Worm (Caenorhabditis elegans) whole organism, L1 larva: Measurements from ENCODE around the gene col-106.

ENCODE experiments used
- C04F5.9 ChIP-seq: sonication (generic microtip); optimal IDR thresholded peaks from 2 replicates; lab custom pipeline; 2016; ENCODE audit warnings: missing genetic modification characterization, missing compliant biosample characterization
- C16A3.4 ChIP-seq: fragments of 150-350 bp; optimal IDR thresholded peaks from 2 replicates; lab custom pipeline; 2014; ENCODE audit warnings: missing biosample characterization, missing genetic modification characterization
- C34B4.2 ChIP-seq: sonication (generic microtip); optimal IDR thresholded peaks from 2 replicates; lab custom pipeline; 2017; ENCODE audit warnings: mild to moderate bottlenecking, missing genetic modification characterization, missing compliant biosample characterization
- Y116A8C.19 ChIP-seq: sonication (generic microtip); optimal IDR thresholded peaks from 2 replicates; lab custom pipeline; 2016; ENCODE audit warnings: missing compliant biosample characterization, missing genetic modification characterization, borderline replicate concordance
- alr-1 ChIP-seq: fragments of 200-800 bp; sonication (Bioruptor generic); optimal IDR thresholded peaks from 2 replicates; lab custom pipeline; 2018; ENCODE audit warnings: borderline replicate concordance, mild to moderate bottlenecking, missing genetic modification characterization, missing compliant biosample characterization
- ama-1 ChIP-seq: fragments of 150-350 bp; optimal IDR thresholded peaks from 2 replicates; lab custom pipeline; 2014
- blmp-1 ChIP-seq: fragments of 150-350 bp; optimal IDR thresholded peaks from 2 replicates; lab custom pipeline; 2014; ENCODE audit warnings: missing biosample characterization, missing genetic modification characterization
- ceh-8 ChIP-seq: fragments of 200-800 bp; sonication (Bioruptor generic); optimal IDR thresholded peaks from 2 replicates; lab custom pipeline; 2018; ENCODE audit warnings: mild to moderate bottlenecking, missing genetic modification characterization, moderate library complexity, missing compliant biosample characterization
- ceh-88 ChIP-seq: fragments of 200-800 bp; sonication (Bioruptor generic); IDR thresholded peaks from 2 replicates; pipeline ENCODE4 v1.3.6; 2022; ENCODE audit warnings: missing genetic modification characterization, missing compliant biosample characterization
- ceh-90 ChIP-seq: sonication (generic microtip); optimal IDR thresholded peaks from 2 replicates; lab custom pipeline; 2016; ENCODE audit warnings: missing genetic modification characterization, missing compliant biosample characterization
- dsc-1 ChIP-seq: sonication (generic microtip); optimal IDR thresholded peaks from 2 replicates; lab custom pipeline; 2016; ENCODE audit warnings: mild to moderate bottlenecking, missing genetic modification characterization, missing compliant biosample characterization
- efl-1 ChIP-seq, 4 experiments: fragments of 150-350 bp; optimal IDR thresholded peaks in 3 of 4; peaks in 1 of 4; 1 replicate in 1 of 4; 2 replicates in 3 of 4; lab custom pipeline; 2014; ENCODE audit warnings: missing biosample characterization in 2 of 4, missing genetic modification characterization in 2 of 4, missing genetic modification reagents in 2 of 4
- efl-3 ChIP-seq: fragments of 200-800 bp; sonication (Bioruptor generic); optimal IDR thresholded peaks from 2 replicates; lab custom pipeline; 2018; ENCODE audit warnings: mild to moderate bottlenecking, missing genetic modification characterization, missing compliant biosample characterization
- egl-13 ChIP-seq: sonication (generic microtip); optimal IDR thresholded peaks from 2 replicates; lab custom pipeline; 2016; ENCODE audit warnings: missing genotype, missing genetic modification reagents, missing genetic modification characterization, missing compliant biosample characterization
- egl-27 ChIP-seq, 2 experiments: fragments of 150-350 bp in 1 of 2; sonication (generic microtip); optimal IDR thresholded peaks; 3 replicates each; lab custom pipeline; 2017 to 2018; ENCODE audit warnings: missing biosample characterization in 2 of 2, missing genetic modification characterization in 2 of 2, missing genetic modification reagents in 2 of 2
- elt-3 ChIP-seq, 6 experiments: fragments of 150-350 bp in 1 of 6; sonication (generic microtip); optimal IDR thresholded peaks; 2 replicates each; lab custom pipeline; 2017 to 2018; ENCODE audit warnings: missing biosample characterization in 6 of 6, missing genetic modification characterization in 6 of 6, inconsistent platforms in 1 of 6
- fkh-8 ChIP-seq: sonication (generic microtip); optimal IDR thresholded peaks from 2 replicates; lab custom pipeline; 2016; ENCODE audit warnings: mild to moderate bottlenecking, missing genetic modification characterization, missing compliant biosample characterization
- fos-1 ChIP-seq: fragments of 150-350 bp; optimal IDR thresholded peaks from 2 replicates; lab custom pipeline; 2014; ENCODE audit warnings: missing biosample characterization, missing genetic modification characterization
- grh-1 ChIP-seq: fragments of 200-800 bp; sonication (Bioruptor generic); IDR thresholded peaks from 2 replicates; pipeline ENCODE4 v1.3.6; 2022; ENCODE audit warnings: missing genetic modification reagents, missing genetic modification characterization, missing compliant biosample characterization
- hlh-4 ChIP-seq: sonication (generic microtip); optimal IDR thresholded peaks from 2 replicates; lab custom pipeline; 2016; ENCODE audit warnings: mild to moderate bottlenecking, missing genetic modification characterization, missing compliant biosample characterization
- hpl-2 ChIP-seq: fragments of 150-350 bp; optimal IDR thresholded peaks from 2 replicates; lab custom pipeline; 2014; ENCODE audit warnings: missing biosample characterization, missing genetic modification reagents, missing genetic modification characterization
- irx-1 ChIP-seq: sonication (generic microtip); optimal IDR thresholded peaks from 2 replicates; lab custom pipeline; 2016; ENCODE audit warnings: missing genetic modification characterization, missing compliant biosample characterization
- isw-1 ChIP-seq: fragments of 200-800 bp; sonication (Bioruptor generic); IDR thresholded peaks from 2 replicates; pipeline ENCODE4 v1.3.6; 2022; ENCODE audit warnings: missing genetic modification characterization, missing compliant biosample characterization
- jun-1 ChIP-seq: fragments of 150-350 bp; optimal IDR thresholded peaks from 2 replicates; lab custom pipeline; 2014; ENCODE audit warnings: missing biosample characterization, missing genetic modification reagents, missing genetic modification characterization
- lin-15B ChIP-seq: fragments of 150-350 bp; sonication (generic microtip); optimal IDR thresholded peaks from 3 replicates; lab custom pipeline; 2014; ENCODE audit warnings: missing biosample characterization, missing genetic modification characterization
- lin-35 ChIP-seq, 2 experiments: fragments of 150-350 bp; optimal IDR thresholded peaks; 2 replicates each; lab custom pipeline; 2014; ENCODE audit warnings: missing biosample characterization in 2 of 2, missing genetic modification characterization in 2 of 2, missing genetic modification reagents in 2 of 2
- lin-39 ChIP-seq: fragments of 150-350 bp; optimal IDR thresholded peaks from 2 replicates; lab custom pipeline; 2014; ENCODE audit warnings: missing biosample characterization, missing genetic modification reagents, missing genetic modification characterization
- lir-3 ChIP-seq: sonication (generic microtip); optimal IDR thresholded peaks from 2 replicates; lab custom pipeline; 2016; ENCODE audit warnings: mild to moderate bottlenecking, missing genetic modification characterization, moderate library complexity, missing compliant biosample characterization; ENCODE audit not compliant: poor library complexity
- lsy-2 ChIP-seq, 2 experiments: fragments of 150-350 bp; optimal IDR thresholded peaks; 2 replicates each; lab custom pipeline; 2014; ENCODE audit warnings: missing biosample characterization in 2 of 2, missing genetic modification characterization in 2 of 2
- mab-9 ChIP-seq: fragments of 200-800 bp; sonication (Bioruptor generic); IDR thresholded peaks from 2 replicates; pipeline ENCODE4 v1.3.6; 2022; ENCODE audit warnings: missing genetic modification reagents, missing genetic modification characterization, missing compliant biosample characterization
- mef-2 ChIP-seq: fragments of 150-350 bp; optimal IDR thresholded peaks from 2 replicates; lab custom pipeline; 2014; ENCODE audit warnings: missing biosample characterization, missing genetic modification characterization
- mep-1 ChIP-seq: fragments of 150-350 bp; optimal IDR thresholded peaks from 2 replicates; lab custom pipeline; 2014; ENCODE audit warnings: missing biosample characterization, missing genetic modification characterization
- nhr-11 ChIP-seq: fragments of 150-350 bp; optimal IDR thresholded peaks from 2 replicates; lab custom pipeline; 2014; ENCODE audit warnings: missing biosample characterization, missing genetic modification characterization
- nhr-20 ChIP-seq: sonication (generic microtip); optimal IDR thresholded peaks from 2 replicates; lab custom pipeline; 2016; ENCODE audit warnings: mild to moderate bottlenecking, missing genetic modification characterization, missing compliant biosample characterization
- nhr-76 ChIP-seq: sonication (generic microtip); optimal IDR thresholded peaks from 2 replicates; lab custom pipeline; 2017; ENCODE audit warnings: missing biosample characterization, missing genetic modification characterization
- nhr-77 ChIP-seq: fragments of 150-350 bp; optimal IDR thresholded peaks from 2 replicates; lab custom pipeline; 2014; ENCODE audit warnings: missing biosample characterization, missing genetic modification characterization
- nhr-85 ChIP-seq: sonication (generic microtip); peaks from one replicate; lab custom pipeline; 2016; ENCODE audit warnings: missing genetic modification characterization, inconsistent platforms, missing compliant biosample characterization
- pag-3 ChIP-seq: sonication (generic microtip); optimal IDR thresholded peaks from 2 replicates; lab custom pipeline; 2017; ENCODE audit warnings: missing genetic modification characterization, mild to moderate bottlenecking, missing compliant biosample characterization, antibody characterized with exemption, borderline replicate concordance; ENCODE audit not compliant: insufficient read depth
- pax-3 ChIP-seq: fragments of 200-800 bp; sonication (Bioruptor generic); optimal IDR thresholded peaks from 2 replicates; lab custom pipeline; 2018; ENCODE audit warnings: mild to moderate bottlenecking, missing genetic modification characterization, moderate library complexity, missing compliant biosample characterization
- pqm-1 ChIP-seq: sonication (generic microtip); optimal IDR thresholded peaks from 3 replicates; lab custom pipeline; 2017; ENCODE audit warnings: missing biosample characterization, missing genetic modification characterization
- rnt-1 ChIP-seq: sonication (generic microtip); optimal IDR thresholded peaks from 2 replicates; lab custom pipeline; 2016; ENCODE audit warnings: mild to moderate bottlenecking, missing genetic modification characterization, moderate library complexity, missing compliant biosample characterization
- skn-1 ChIP-seq: fragments of 150-350 bp; optimal IDR thresholded peaks from 2 replicates; lab custom pipeline; 2014; ENCODE audit warnings: missing biosample characterization, missing genetic modification characterization
- snpc-4 ChIP-seq: fragments of 150-350 bp; optimal IDR thresholded peaks from 2 replicates; lab custom pipeline; 2014; ENCODE audit warnings: missing biosample characterization, missing genetic modification characterization
- snu-23 ChIP-seq: sonication (generic microtip); optimal IDR thresholded peaks from 2 replicates; lab custom pipeline; 2016; ENCODE audit warnings: missing genetic modification characterization, missing compliant biosample characterization
- tbx-2 ChIP-seq: sonication (generic microtip); optimal IDR thresholded peaks from 2 replicates; lab custom pipeline; 2016; ENCODE audit warnings: missing genetic modification characterization, missing compliant biosample characterization
- unc-30 ChIP-seq: sonication (generic microtip); optimal IDR thresholded peaks from 2 replicates; lab custom pipeline; 2017; ENCODE audit warnings: missing biosample characterization, missing genetic modification characterization
- unc-62 ChIP-seq: fragments of 150-350 bp; optimal IDR thresholded peaks from 2 replicates; lab custom pipeline; 2014; ENCODE audit warnings: missing biosample characterization, missing genetic modification reagents, missing genetic modification characterization
- unc-98 ChIP-seq: fragments of 200-800 bp; sonication (Bioruptor generic); IDR thresholded peaks from 2 replicates; pipeline ENCODE4 v1.3.6; 2022; ENCODE audit warnings: missing genetic modification characterization, missing compliant biosample characterization
- xbp-1 ChIP-seq: sonication (generic microtip); optimal IDR thresholded peaks from 2 replicates; lab custom pipeline; 2016; ENCODE audit warnings: missing genetic modification characterization, missing compliant biosample characterization
- zag-1 ChIP-seq: fragments of 150-350 bp; optimal IDR thresholded peaks from 2 replicates; lab custom pipeline; 2014; ENCODE audit warnings: missing biosample characterization, missing genetic modification characterization
- ztf-11 ChIP-seq, 2 experiments: sonication (generic microtip); optimal IDR thresholded peaks; 2 replicates each; lab custom pipeline; 2016 to 2017; ENCODE audit warnings: missing genetic modification characterization in 2 of 2, missing biosample characterization in 1 of 2, missing compliant biosample characterization in 1 of 2
- ztf-4 ChIP-seq: fragments of 150-350 bp; optimal IDR thresholded peaks from 2 replicates; lab custom pipeline; 2014; ENCODE audit warnings: missing biosample characterization, missing genetic modification characterization

The col-106 gene

DNA sequence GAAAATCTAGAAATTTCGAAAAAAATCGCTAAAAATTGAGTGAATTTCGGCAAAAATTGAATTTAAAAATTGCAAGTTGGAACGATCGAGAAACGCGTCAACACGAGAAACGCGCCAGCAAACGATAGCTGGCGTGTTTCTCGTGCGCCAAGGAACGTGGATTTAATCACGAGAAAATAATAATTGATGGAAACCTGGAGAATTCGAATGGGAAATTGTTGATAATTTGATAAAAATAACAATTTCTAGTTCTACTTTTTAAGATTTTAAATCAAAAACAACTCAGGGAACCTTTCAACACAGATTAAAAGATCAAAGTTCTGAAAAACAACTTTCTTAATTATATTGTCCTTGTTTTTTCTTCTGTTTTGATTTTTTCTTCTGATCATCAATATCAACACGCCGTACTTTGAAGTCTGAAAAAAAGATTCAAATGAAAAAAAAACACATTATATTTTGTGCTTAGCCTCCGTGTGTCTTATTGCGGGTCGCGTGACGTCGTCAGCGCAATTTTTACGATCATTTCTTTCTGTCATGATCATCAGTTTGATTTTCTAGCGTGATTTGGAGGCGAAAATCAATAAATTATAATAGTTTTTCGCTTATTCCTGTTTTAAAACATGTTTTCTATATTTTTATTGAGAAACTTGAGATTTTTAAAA lies 35.6 kb upstream of the col-106 start, which contains the start of gene npp-20:
TSS of gene npp-20 (minus strand) at position 6 of the 662 bp plus-strand sequence.
- TF ChIP-seq egl-27 (tag; optimal IDR thresholded peaks at IDR 0.05; lab: Kevin White, UChicago) (no peak), tbx-2 (tag; lab: Kevin White, UChicago) (peak; percentile 54), elt-3 (tag; optimal IDR thresholded peaks at IDR 0.05; lab: Kevin White, UChicago) (peak in 1 of 6 experiments; percentile 6), blmp-1 (tag; lab: Kevin White, UChicago) (peak; percentile 38), ceh-90 (tag; lab: Kevin White, UChicago) (peak; percentile 41), snu-23 (peak; percentile 72), egl-13 (tag; lab: Kevin White, UChicago) (no peak), pag-3 (tag; lab: Kevin White, UChicago) (no peak), dsc-1 (tag; lab: Kevin White, UChicago) (peak; percentile 65), pax-3 (tag; lab: Kevin White, UChicago) (no peak), lir-3 (tag; lab: Kevin White, UChicago) (no peak), snpc-4 (peak; percentile 38), hpl-2 (GFP tag; lab: Kevin White, UChicago) (peak; percentile 39), hlh-4 (tag; lab: Kevin White, UChicago) (no peak), C16A3.4 (tag; lab: Kevin White, UChicago) (peak; percentile 52), lin-15B (tag; lab: Kevin White, UChicago) (no peak), ztf-11 (tag; optimal IDR thresholded peaks at IDR 0.05; lab: Kevin White, UChicago) (no peak), alr-1 (no peak), fos-1 (no peak), skn-1 (tag; lab: Kevin White, UChicago) (peak; percentile 15), efl-3 (no peak), ceh-88 (GFP tag; lab: Robert Waterston, UW) (no peak), grh-1 (GFP tag; lab: Robert Waterston, UW) (peak; percentile 66), unc-30 (tag; lab: Kevin White, UChicago) (no peak), lsy-2 (tag; optimal IDR thresholded peaks at IDR 0.05; lab: Kevin White, UChicago) (peak; percentile 75 to 79), zag-1 (no peak), lin-35 (GFP tag; optimal IDR thresholded peaks at IDR 0.05; lab: Kevin White, UChicago) (peak; percentile 72 to 76), unc-98 (GFP tag; lab: Robert Waterston, UW) (no peak), rnt-1 (tag; lab: Kevin White, UChicago) (no peak), pqm-1 (tag; lab: Kevin White, UChicago) (no peak), ceh-8 (GFP tag; lab: Kevin White, UChicago) (no peak), Y116A8C.19 (no peak), nhr-11 (tag; lab: Kevin White, UChicago) (no peak), xbp-1 (tag; lab: Kevin White, UChicago) (peak; percentile 67), mab-9 (GFP tag; lab: Robert Waterston, UW) (no peak), fkh-8 (no peak), nhr-85 (tag; lab: Kevin White, UChicago) (peak; percentile 84), C04F5.9 (tag; lab: Kevin White, UChicago) (no peak), ama-1 (no peak), lin-39 (tag; lab: Kevin White, UChicago) (peak; percentile 84), efl-1 (optimal IDR thresholded peaks at IDR 0.05; lab: Kevin White, UChicago) (peak; percentile 70 to 77), efl-1 (GFP tag; optimal IDR thresholded peaks at IDR 0.05 in 1 of 2; lab: Kevin White, UChicago) (peak; percentile 78 to 97), unc-62 (GFP tag; lab: Kevin White, UChicago) (no peak), isw-1 (no peak), mef-2 (tag; lab: Kevin White, UChicago) (no peak), irx-1 (tag; lab: Kevin White, UChicago) (peak; percentile 78), C34B4.2 (tag; lab: Kevin White, UChicago) (no peak), nhr-77 (tag; lab: Kevin White, UChicago) (no peak), mep-1 (tag; lab: Kevin White, UChicago) (peak; percentile 84), ztf-4 (tag; lab: Kevin White, UChicago) (no peak), nhr-20 (tag; lab: Kevin White, UChicago) (peak; percentile 56), jun-1 (tag; lab: Kevin White, UChicago) (peak; percentile 5), nhr-76 (tag; lab: Kevin White, UChicago) (no peak)
